Worm (Caenorhabditis elegans) whole organism, L3 larva: ENCODE data around the gene Y42H9AR.5.

Source experiments
- R02D3.7 ChIP-seq: fragments of 150-350 bp; optimal IDR thresholded peaks from 2 replicates; lab custom pipeline; 2014; ENCODE audit warnings: missing biosample characterization, missing genetic modification characterization
- ceh-28 ChIP-seq: fragments of 150-350 bp; optimal IDR thresholded peaks from 2 replicates; lab custom pipeline; 2014; ENCODE audit warnings: missing biosample characterization, missing genetic modification reagents, missing genetic modification characterization
- ceh-82 ChIP-seq: fragments of 150-350 bp; optimal IDR thresholded peaks from 2 replicates; lab custom pipeline; 2014; ENCODE audit warnings: missing biosample characterization, missing genetic modification characterization
- daf-12 ChIP-seq: fragments of 150-350 bp; optimal IDR thresholded peaks from 2 replicates; lab custom pipeline; 2014; ENCODE audit warnings: missing biosample characterization, missing genetic modification reagents, missing genetic modification characterization
- egl-27 ChIP-seq: sonication (generic microtip); optimal IDR thresholded peaks from 4 replicates; lab custom pipeline; 2017; ENCODE audit warnings: missing biosample characterization, missing genetic modification reagents, missing genetic modification characterization
- egl-5 ChIP-seq: fragments of 150-350 bp; optimal IDR thresholded peaks from 2 replicates; lab custom pipeline; 2017; ENCODE audit warnings: missing biosample characterization, missing genetic modification reagents, missing genetic modification characterization, inconsistent platforms
- elt-3 ChIP-seq, 3 experiments: fragments of 150-350 bp in 1 of 3; sonication (generic microtip) in 2 of 3; optimal IDR thresholded peaks; 2 replicates in 2 of 3; 4 replicates in 1 of 3; lab custom pipeline; 2014 to 2017; ENCODE audit warnings: missing biosample characterization in 3 of 3, missing genetic modification characterization in 3 of 3
- fkh-10 ChIP-seq: sonication (generic microtip); optimal IDR thresholded peaks from 2 replicates; lab custom pipeline; 2017; ENCODE audit warnings: missing biosample characterization, missing genetic modification reagents, missing genetic modification characterization
- fos-1 ChIP-seq: fragments of 150-350 bp; optimal IDR thresholded peaks from 2 replicates; lab custom pipeline; 2014; ENCODE audit warnings: missing biosample characterization, missing genetic modification characterization
- hmg-11 ChIP-seq: sonication (generic microtip); optimal IDR thresholded peaks from 2 replicates; lab custom pipeline; 2016; ENCODE audit warnings: missing genetic modification characterization, missing compliant biosample characterization
- jun-1 ChIP-seq: fragments of 150-350 bp; optimal IDR thresholded peaks from 2 replicates; lab custom pipeline; 2014; ENCODE audit warnings: missing biosample characterization, missing genetic modification reagents, missing genetic modification characterization
- lin-15B ChIP-seq: fragments of 150-350 bp; optimal IDR thresholded peaks from 2 replicates; lab custom pipeline; 2014; ENCODE audit warnings: missing biosample characterization, missing genetic modification characterization
- lin-39 ChIP-seq: fragments of 150-350 bp; optimal IDR thresholded peaks from 2 replicates; lab custom pipeline; 2018; ENCODE audit warnings: missing biosample characterization, missing genetic modification reagents, missing genetic modification characterization
- lsy-12 ChIP-seq: sonication (generic microtip); optimal IDR thresholded peaks from 2 replicates; lab custom pipeline; 2016; ENCODE audit warnings: mild to moderate bottlenecking, missing genetic modification characterization, missing compliant biosample characterization
- mml-1 ChIP-seq: fragments of 150-350 bp; sonication (generic microtip); optimal IDR thresholded peaks from 3 replicates; lab custom pipeline; 2014; ENCODE audit warnings: missing biosample characterization, missing genetic modification characterization
- nfya-1 ChIP-seq: sonication (generic microtip); optimal IDR thresholded peaks from 2 replicates; lab custom pipeline; 2017; ENCODE audit warnings: missing genetic modification characterization, mild to moderate bottlenecking, missing compliant biosample characterization, antibody characterized with exemption, moderate library complexity; ENCODE audit not compliant: insufficient read depth
- nhr-11 ChIP-seq: fragments of 150-350 bp; optimal IDR thresholded peaks from 2 replicates; lab custom pipeline; 2014; ENCODE audit warnings: missing biosample characterization, missing genetic modification characterization
- nhr-23 ChIP-seq: fragments of 150-350 bp; optimal IDR thresholded peaks from 2 replicates; lab custom pipeline; 2014; ENCODE audit warnings: missing biosample characterization, missing genetic modification reagents, missing genetic modification characterization
- nhr-237 ChIP-seq: fragments of 150-350 bp; optimal IDR thresholded peaks from 2 replicates; lab custom pipeline; 2014; ENCODE audit warnings: missing biosample characterization, missing genetic modification characterization
- nhr-25 ChIP-seq: sonication (generic microtip); optimal IDR thresholded peaks from 2 replicates; lab custom pipeline; 2017; ENCODE audit warnings: missing biosample characterization, missing genetic modification characterization
- nhr-28 ChIP-seq: fragments of 150-350 bp; optimal IDR thresholded peaks from 2 replicates; lab custom pipeline; 2014; ENCODE audit warnings: missing biosample characterization, missing genetic modification characterization
- nhr-43 ChIP-seq: sonication (generic microtip); optimal IDR thresholded peaks from 2 replicates; lab custom pipeline; 2016; ENCODE audit warnings: mild to moderate bottlenecking, missing genetic modification characterization, missing compliant biosample characterization; ENCODE audit not compliant: poor library complexity, severe bottlenecking
- nhr-67 ChIP-seq: fragments of 150-350 bp; optimal IDR thresholded peaks from 2 replicates; lab custom pipeline; 2014; ENCODE audit warnings: missing biosample characterization, missing genetic modification characterization
- nhr-76 ChIP-seq: fragments of 150-350 bp; sonication (generic microtip); optimal IDR thresholded peaks from 5 replicates; lab custom pipeline; 2014; ENCODE audit warnings: missing biosample characterization, missing genetic modification characterization
- pha-4 ChIP-seq: fragments of 150-350 bp; optimal IDR thresholded peaks from 2 replicates; lab custom pipeline; 2014; ENCODE audit warnings: missing biosample characterization, missing genetic modification reagents, missing genetic modification characterization
- sea-2 ChIP-seq: fragments of 150-350 bp; sonication (generic microtip); optimal IDR thresholded peaks from 4 replicates; lab custom pipeline; 2014; ENCODE audit warnings: missing biosample characterization, missing genetic modification reagents, missing genetic modification characterization
- snpc-4 ChIP-seq: fragments of 150-350 bp; optimal IDR thresholded peaks from 2 replicates; lab custom pipeline; 2014; ENCODE audit warnings: missing biosample characterization, missing genetic modification characterization
- unc-62 ChIP-seq: fragments of 150-350 bp; sonication (generic microtip); optimal IDR thresholded peaks from 4 replicates; lab custom pipeline; 2014; ENCODE audit warnings: missing biosample characterization, missing genetic modification reagents, missing genetic modification characterization
- ztf-11 ChIP-seq: fragments of 150-350 bp; optimal IDR thresholded peaks from 2 replicates; lab custom pipeline; 2014; ENCODE audit warnings: missing biosample characterization, missing genetic modification characterization
- ztf-4 ChIP-seq: fragments of 150-350 bp; optimal IDR thresholded peaks from 2 replicates; lab custom pipeline; 2014; ENCODE audit warnings: missing biosample characterization, missing genetic modification characterization

Gene Y42H9AR.5

ce11 chrIV:8102231-8102630, at the start of gene Y42H9AR.5:
Gene Y42H9AR.5 (plus strand): TSS chrIV:8102531.
- TF ChIP-seq nhr-76 (tag; lab: Kevin White, UChicago) (no peak), nhr-28 (tag; lab: Kevin White, UChicago) (no peak), elt-3 (tag; optimal IDR thresholded peaks at IDR 0.05; lab: Kevin White, UChicago) (peak in 1 of 3 experiments; percentile 39)
- TF ChIP-seq, all 47 proteins: peak for 1

- TF ChIP-seq lin-15B (no peak), nhr-23 (tag; lab: Kevin White, UChicago) (no peak), lsy-12 (tag; lab: Kevin White, UChicago) (no peak), snpc-4 (tag; lab: Kevin White, UChicago) (no peak), egl-5 (tag; lab: Kevin White, UChicago) (no peak), nhr-67 (no peak), pha-4 (no peak), egl-27 (tag; lab: Kevin White, UChicago) (no peak), fos-1 (tag; lab: Kevin White, UChicago) (no peak)
Observed at ce11 chrIV:8052694-8053093, 49.6 kb upstream of the Y42H9AR.5 start.

ce11 chrIV:8053955-8054354, 48.4 kb upstream of the Y42H9AR.5 start:
- TF ChIP-seq nhr-76 (tag; lab: Kevin White, UChicago) (no peak), unc-62 (GFP tag; lab: Kevin White, UChicago) (no peak), daf-12 (tag; lab: Kevin White, UChicago) (no peak), pha-4 (peak; percentile 68), nhr-237 (tag; lab: Kevin White, UChicago) (no peak)

ce11 chrIV:8061267-8061666, 41.1 kb upstream of the Y42H9AR.5 start:
- no peak for TF ChIP-seq sea-2 (GFP tag; lab: Kevin White, UChicago)

- TF ChIP-seq nhr-67 (no peak), R02D3.7 (tag; lab: Kevin White, UChicago) (no peak), nhr-23 (tag; lab: Kevin White, UChicago) (no peak), nhr-28 (tag; lab: Kevin White, UChicago) (no peak), ceh-28 (tag; lab: Kevin White, UChicago) (no peak), nhr-11 (tag; lab: Kevin White, UChicago) (no peak), nhr-76 (tag; lab: Kevin White, UChicago) (no peak), fkh-10 (GFP tag; lab: Kevin White, UChicago) (no peak), hmg-11 (no peak), jun-1 (tag; lab: Kevin White, UChicago) (no peak), ztf-4 (tag; lab: Kevin White, UChicago) (no peak), pha-4 (no peak), ceh-82 (tag; lab: Kevin White, UChicago) (no peak), lin-15B (no peak), ztf-11 (no peak), daf-12 (tag; lab: Kevin White, UChicago) (no peak)
Observed at ce11 chrIV:8062359-8062758, 40.0 kb upstream of the Y42H9AR.5 start, which contains the start of gene sax-7. Gene sax-7 (plus strand): TSS chrIV:8062659.

- TF ChIP-seq nfya-1 (tag; lab: Kevin White, UChicago) (peak; percentile 70), hmg-11 (peak; percentile 80), ceh-82 (tag; lab: Kevin White, UChicago) (no peak), lin-39 (tag; lab: Kevin White, UChicago) (peak; percentile 51), lin-15B (peak; percentile 51)
Observed at ce11 chrIV:8066598-8066997, 35.7 kb upstream of the Y42H9AR.5 start.

- peak; percentile 22 for TF ChIP-seq nfya-1 (tag; lab: Kevin White, UChicago)
- TF ChIP-seq nhr-43 = peak; percentile 24
- TF ChIP-seq nhr-25 (tag; lab: Kevin White, UChicago) = peak; percentile 59
- no peak for TF ChIP-seq nhr-67
- no peak for TF ChIP-seq fkh-10 (GFP tag; lab: Kevin White, UChicago)
- peak; percentile 27 for TF ChIP-seq lin-39 (tag; lab: Kevin White, UChicago)
- TF ChIP-seq pha-4 = peak; percentile 10
- TF ChIP-seq nhr-23 (tag; lab: Kevin White, UChicago) = peak; percentile 64
- no peak for TF ChIP-seq mml-1 (tag; lab: Kevin White, UChicago)
Observed at ce11 chrIV:8067745-8068144, 34.6 kb upstream of the Y42H9AR.5 start.
